Fruit fly (Drosophila melanogaster) whole organism, prepupa: ENCODE results near the gene bor.

ENCODE experiments used
- CG16779 ChIP-seq: fragments of 200-800 bp; sonication (Bioruptor generic); optimal IDR thresholded peaks from 3 replicates; lab custom pipeline; 2017; ENCODE audit warnings: missing biosample characterization, mild to moderate bottlenecking, missing genetic modification characterization
- CG34406 ChIP-seq: fragments of 200-800 bp; sonication (Bioruptor generic); optimal IDR thresholded peaks from 3 replicates; lab custom pipeline; 2016; ENCODE audit warnings: missing biosample characterization, missing genetic modification characterization
- CG8632 ChIP-seq: fragments of 200-800 bp; sonication (Bioruptor generic); optimal IDR thresholded peaks from 3 replicates; lab custom pipeline; 2016; ENCODE audit warnings: missing biosample characterization, missing genetic modification characterization
- Gug ChIP-seq: fragments of 200-800 bp; sonication (Bioruptor generic); IDR thresholded peaks from 2 replicates; pipeline ENCODE4 v1.3.6; 2022; ENCODE audit warnings: missing biosample characterization, missing genetic modification characterization
- Lpt ChIP-seq: fragments of 200-800 bp; sonication (Bioruptor generic); optimal IDR thresholded peaks from 3 replicates; lab custom pipeline; 2016; ENCODE audit warnings: missing biosample characterization, missing genetic modification characterization
- Smox ChIP-seq: fragments of 200-800 bp; sonication (Bioruptor generic); optimal IDR thresholded peaks from 3 replicates; lab custom pipeline; 2016; ENCODE audit warnings: missing biosample characterization, missing genetic modification characterization
- Sox102F ChIP-seq: fragments of 200-800 bp; sonication (Bioruptor generic); optimal IDR thresholded peaks from 2 replicates; lab custom pipeline; 2016; ENCODE audit warnings: missing biosample characterization, mild to moderate bottlenecking, missing genetic modification characterization
- eg ChIP-seq: fragments of 200-800 bp; sonication (Bioruptor generic); IDR thresholded peaks from 3 replicates; pipeline ENCODE4 v1.3.6; 2022; ENCODE audit warnings: missing biosample characterization, missing genetic modification characterization
- fd59A ChIP-seq: fragments of 200-800 bp; sonication (Bioruptor generic); optimal IDR thresholded peaks from 2 replicates; lab custom pipeline; 2017; ENCODE audit warnings: missing biosample characterization, mild to moderate bottlenecking, missing genetic modification characterization, missing genetic modification reagents

dm6 chr3R:16239304-16239703 is 24.6 kb downstream of the bor start:
- TF ChIP-seq Lpt (GFP tag; lab: Kevin White, UChicago) (no peak), CG8632 (no peak), CG34406 (GFP tag; lab: Kevin White, UChicago) (no peak), Sox102F (GFP tag; lab: Kevin White, UChicago) (no peak), eg (GFP tag; lab: Robert Waterston, UW) (no peak), fd59A (GFP tag; lab: Kevin White, UChicago) (no peak), Smox (GFP tag; lab: Kevin White, UChicago) (no peak), Gug (GFP tag; lab: Robert Waterston, UW) (no peak), CG16779 (no peak)
